Fruit fly (Drosophila melanogaster): Measurements from ENCODE around the gene AMPKalpha.

Gene AMPKalpha

DNA sequence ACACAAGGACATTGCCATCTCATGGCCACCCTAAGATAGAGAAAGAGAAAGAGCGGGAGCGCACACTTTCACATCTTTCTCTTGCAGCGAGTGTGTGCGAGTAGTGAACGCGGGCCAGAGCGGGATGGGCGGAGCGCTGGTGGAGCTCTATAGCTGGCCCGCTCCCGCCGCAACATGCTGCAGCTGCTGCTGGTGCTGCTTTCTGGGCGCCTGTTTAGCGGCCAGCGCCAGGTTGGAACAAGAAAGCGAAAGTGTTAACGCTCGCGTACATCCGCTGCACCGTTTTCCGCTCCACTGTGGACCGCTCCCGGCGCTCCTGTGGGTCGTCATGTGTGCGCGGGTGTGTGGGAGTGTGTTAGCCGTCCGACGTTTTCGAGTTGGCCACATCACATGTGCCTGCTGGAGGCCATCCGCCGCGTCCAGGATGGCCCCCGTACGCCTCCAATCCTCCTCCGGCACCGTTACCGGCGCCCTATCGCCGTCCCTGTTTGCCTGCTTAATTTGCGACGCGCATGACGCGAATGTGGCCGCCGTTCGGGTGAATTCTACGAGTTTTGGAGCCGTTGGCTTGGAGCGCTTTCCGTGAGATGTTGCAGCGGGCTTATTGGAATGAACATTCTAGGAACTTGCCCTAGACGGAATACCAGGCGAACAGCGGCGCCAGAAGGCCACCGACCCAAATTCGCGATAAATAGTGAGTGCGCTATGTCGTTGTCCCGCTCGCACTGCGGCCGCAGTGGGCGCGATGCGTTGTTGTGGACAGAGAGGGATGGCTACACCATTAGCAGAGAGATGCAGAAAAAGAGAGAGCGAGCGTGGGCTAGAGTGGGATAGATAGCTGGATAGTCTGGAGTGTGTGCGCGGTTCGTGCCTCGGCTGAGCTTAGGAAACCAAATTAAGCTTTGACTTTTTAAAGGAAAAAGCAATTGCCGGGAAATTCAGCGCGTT is 24.0 kb downstream of the AMPKalpha start (continued):
- TF ChIP-seq fru (optimal IDR thresholded peaks at IDR 0.05), result no peak
- TF ChIP-seq Optix (GFP tag; IDR thresholded peaks at IDR 0.05), result no peak
- TF ChIP-seq D19A (tag; optimal IDR thresholded peaks at IDR 0.05), result no peak
- no peak for TF ChIP-seq CG4730 (GFP tag; IDR thresholded peaks at IDR 0.05)
- no peak for TF ChIP-seq sob (GFP tag; IDR thresholded peaks at IDR 0.05)
- no peak for TF ChIP-seq psq (GFP tag; optimal IDR thresholded peaks at IDR 0.05)
- TF ChIP-seq knrl (GFP tag; IDR thresholded peaks at IDR 0.05; ENCODE audit: partially characterized antibody), result peak; percentile 50; the same call in 1 of the 3 replicates
- TF ChIP-seq zf30C (GFP tag; optimal IDR thresholded peaks at IDR 0.05), result no peak
- no peak for TF ChIP-seq CG16779 (GFP tag; IDR thresholded peaks at IDR 0.05)
- TF ChIP-seq tap (tag; optimal IDR thresholded peaks at IDR 0.05), result no peak
- no peak for TF ChIP-seq CG18619 (GFP tag; optimal IDR thresholded peaks at IDR 0.05)
- TF ChIP-seq NFAT (GFP tag; IDR thresholded peaks at IDR 0.05), result no peak
- no peak for TF ChIP-seq CG6654 (GFP tag; optimal IDR thresholded peaks at IDR 0.05)
- no peak for TF ChIP-seq B-H1 (GFP tag; IDR thresholded peaks at IDR 0.05)
- TF ChIP-seq mirr (GFP tag; optimal IDR thresholded peaks at IDR 0.05), result no peak
- TF ChIP-seq HmgZ (tag; optimal IDR thresholded peaks at IDR 0.05), result peak; percentile 71
- TF ChIP-seq Gsc (GFP tag; IDR thresholded peaks at IDR 0.05), result no peak
- no peak for TF ChIP-seq grn (GFP tag; optimal IDR thresholded peaks at IDR 0.05)
- peak; percentile 14 for TF ChIP-seq Hsf (GFP tag; optimal IDR thresholded peaks at IDR 0.05)
- TF ChIP-seq CG2678 (tag; optimal IDR thresholded peaks at IDR 0.05), result peak; percentile 2
- TF ChIP-seq tx (GFP tag; optimal IDR thresholded peaks at IDR 0.05), result no peak
- TF ChIP-seq sc (optimal IDR thresholded peaks at IDR 0.05), result no peak
- no peak for TF ChIP-seq sc (GFP tag; optimal IDR thresholded peaks at IDR 0.05)
- no peak for TF ChIP-seq CG1602 (GFP tag; optimal IDR thresholded peaks at IDR 0.05)
- TF ChIP-seq Taf1 (GFP tag; IDR thresholded peaks at IDR 0.05), result no peak
- TF ChIP-seq NK7.1 (GFP tag; optimal IDR thresholded peaks at IDR 0.05), result peak; percentile 4
- TF ChIP-seq NfI (GFP tag; optimal IDR thresholded peaks at IDR 0.05), result no peak
- no peak for TF ChIP-seq peb (GFP tag; IDR thresholded peaks at IDR 0.05)
- TF ChIP-seq zen (tag; optimal IDR thresholded peaks at IDR 0.05), result peak; percentile 38
- no peak for TF ChIP-seq jumu (GFP tag; optimal IDR thresholded peaks at IDR 0.05)
- no peak for TF ChIP-seq lbe (GFP tag; optimal IDR thresholded peaks at IDR 0.05)
- peak; percentile 66 for TF ChIP-seq CG12659 (GFP tag; optimal IDR thresholded peaks at IDR 0.05)
- no peak for TF ChIP-seq CG3281 (GFP tag; optimal IDR thresholded peaks at IDR 0.05)
- no peak for TF ChIP-seq Dref (GFP tag; IDR thresholded peaks at IDR 0.05)
- TF ChIP-seq Adf1 (GFP tag; IDR thresholded peaks at IDR 0.05), result peak; percentile 36; the same call in 1 of the 2 replicates
- no peak for TF ChIP-seq hb (GFP tag; IDR thresholded peaks at IDR 0.05; ENCODE audit: partially characterized antibody)
- peak; percentile 18 for TF ChIP-seq CG6254 (GFP tag; optimal IDR thresholded peaks at IDR 0.05)
- TF ChIP-seq CG12071 (GFP tag; optimal IDR thresholded peaks at IDR 0.05), result no peak
- no peak for TF ChIP-seq Gug (GFP tag; IDR thresholded peaks at IDR 0.05)
- TF ChIP-seq CG7987 (GFP tag; optimal IDR thresholded peaks at IDR 0.05), result no peak
- TF ChIP-seq tgo (GFP tag; IDR thresholded peaks at IDR 0.05), result no peak
- TF ChIP-seq Ada2b (GFP tag; IDR thresholded peaks at IDR 0.05), result no peak
- TF ChIP-seq dati (GFP tag; IDR thresholded peaks at IDR 0.05), result no peak
- TF ChIP-seq jing (GFP tag; optimal IDR thresholded peaks at IDR 0.05), result no peak
- no peak for TF ChIP-seq CG2116 (GFP tag; optimal IDR thresholded peaks at IDR 0.05)
- peak; percentile 2 for TF ChIP-seq MESR4 (GFP tag; optimal IDR thresholded peaks at IDR 0.05)
- TF ChIP-seq CG15073 (GFP tag; optimal IDR thresholded peaks at IDR 0.05), result no peak
- no peak for TF ChIP-seq salm (tag; optimal IDR thresholded peaks at IDR 0.05)
- peak; percentile 7 for TF ChIP-seq nom (GFP tag; optimal IDR thresholded peaks at IDR 0.05)
- no peak for TF ChIP-seq Atf6 (GFP tag; IDR thresholded peaks at IDR 0.05)
- no peak for TF ChIP-seq slou (GFP tag; optimal IDR thresholded peaks at IDR 0.05)

All from whole organism, embryonic.